Worm (Caenorhabditis elegans) whole organism, L3 larva: ENCODE data around the gene F35F10.13.

Source experiments
- ZK546.5 ChIP-seq: sonication (generic microtip); optimal IDR thresholded peaks from 2 replicates; lab custom pipeline; 2017; ENCODE audit warnings: missing biosample characterization, missing genetic modification characterization
- fkh-10 ChIP-seq: sonication (generic microtip); optimal IDR thresholded peaks from 2 replicates; lab custom pipeline; 2017; ENCODE audit warnings: missing biosample characterization, missing genetic modification reagents, missing genetic modification characterization
- lin-39 ChIP-seq: fragments of 150-350 bp; optimal IDR thresholded peaks from 2 replicates; lab custom pipeline; 2018; ENCODE audit warnings: missing biosample characterization, missing genetic modification reagents, missing genetic modification characterization
- nhr-11 ChIP-seq: fragments of 150-350 bp; optimal IDR thresholded peaks from 2 replicates; lab custom pipeline; 2014; ENCODE audit warnings: missing biosample characterization, missing genetic modification characterization
- pha-4 ChIP-seq: fragments of 150-350 bp; optimal IDR thresholded peaks from 2 replicates; lab custom pipeline; 2014; ENCODE audit warnings: missing biosample characterization, missing genetic modification reagents, missing genetic modification characterization
- pqm-1 ChIP-seq: fragments of 150-350 bp; optimal IDR thresholded peaks from 2 replicates; lab custom pipeline; 2017; ENCODE audit warnings: missing biosample characterization, missing genetic modification characterization, inconsistent platforms
- skn-1 ChIP-seq: fragments of 150-350 bp; optimal IDR thresholded peaks from 2 replicates; lab custom pipeline; 2014; ENCODE audit warnings: missing biosample characterization, missing genetic modification characterization
- snpc-4 ChIP-seq: fragments of 150-350 bp; optimal IDR thresholded peaks from 2 replicates; lab custom pipeline; 2014; ENCODE audit warnings: missing biosample characterization, missing genetic modification characterization
- unc-62 ChIP-seq: fragments of 150-350 bp; sonication (generic microtip); optimal IDR thresholded peaks from 4 replicates; lab custom pipeline; 2014; ENCODE audit warnings: missing biosample characterization, missing genetic modification reagents, missing genetic modification characterization
- ztf-11 ChIP-seq: fragments of 150-350 bp; optimal IDR thresholded peaks from 2 replicates; lab custom pipeline; 2014; ENCODE audit warnings: missing biosample characterization, missing genetic modification characterization
- ztf-4 ChIP-seq: fragments of 150-350 bp; optimal IDR thresholded peaks from 2 replicates; lab custom pipeline; 2014; ENCODE audit warnings: missing biosample characterization, missing genetic modification characterization

DNA sequence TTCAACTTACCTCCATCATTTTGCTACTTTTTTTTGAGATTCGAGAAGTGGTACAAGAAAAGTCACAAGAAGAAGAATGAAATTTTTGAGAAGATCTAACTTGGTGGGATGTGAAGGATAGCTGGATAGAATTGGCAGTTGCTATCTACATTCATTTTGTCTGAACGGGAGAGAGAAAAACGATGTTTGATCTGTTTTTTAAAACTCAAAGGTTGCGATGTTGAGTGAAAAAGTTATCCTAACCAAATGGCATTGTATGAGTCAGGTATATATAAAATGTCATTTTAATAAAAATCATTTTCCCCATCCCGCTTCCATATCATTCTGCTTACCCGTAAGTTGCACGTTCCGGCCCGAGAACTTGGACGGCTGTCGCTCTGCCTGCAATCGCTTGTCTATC is 29.6 kb downstream of the F35F10.13 start, which contains the start of gene F35F10.6:
- TF ChIP-seq skn-1 (tag; lab: Kevin White, UChicago) (no peak), lin-39 (tag; lab: Kevin White, UChicago) (no peak), pqm-1 (tag; lab: Kevin White, UChicago) (no peak), ZK546.5 (no peak), ztf-4 (tag; lab: Kevin White, UChicago) (no peak), nhr-11 (tag; lab: Kevin White, UChicago) (no peak), unc-62 (GFP tag; lab: Kevin White, UChicago) (no peak), fkh-10 (GFP tag; lab: Kevin White, UChicago) (no peak), pha-4 (tag; lab: Kevin White, UChicago) (no peak), snpc-4 (no peak), ztf-11 (no peak)
